Worm (Caenorhabditis elegans): ENCODE measurements around the gene F52E10.2.

- TF ChIP-seq T22C8.4 (GFP tag; IDR thresholded peaks at IDR 0.05) (no peak), ref-1 (GFP tag; conservative IDR thresholded peaks at IDR 0.05) (no peak), med-1 (GFP tag; optimal IDR thresholded peaks at IDR 0.05; ENCODE audit: insufficient read depth) (no peak), ztf-23 (GFP tag; IDR thresholded peaks at IDR 0.05) (no peak), flt-1 (GFP tag; IDR thresholded peaks at IDR 0.05) (no peak), tab-1 (GFP tag; IDR thresholded peaks at IDR 0.05) (no peak), cog-1 (tag; optimal IDR thresholded peaks at IDR 0.05) (no peak), ztf-29 (GFP tag; IDR thresholded peaks at IDR 0.05) (no peak), klf-2 (GFP tag; conservative IDR thresholded peaks at IDR 0.05) (no peak)
Observed at ce11 chrX:16331932-16332485, 49.0 kb upstream of the F52E10.2 start, which contains the start of gene taf-3.

All from whole organism, midembryonic.